Fruit fly (Drosophila melanogaster) whole organism, embryonic: ENCODE data around the gene CG14085.

Experiments used
- Ada2b ChIP-seq: fragments of 200-800 bp; sonication (Bioruptor generic); IDR thresholded peaks from 2 replicates; pipeline ENCODE4 v1.3.6; 2022; ENCODE audit warnings: missing biosample characterization, missing genetic modification characterization
- Atf6 ChIP-seq: fragments of 200-800 bp; sonication (Bioruptor generic); IDR thresholded peaks from 2 replicates; pipeline ENCODE4 v1.3.6; 2022; ENCODE audit warnings: missing biosample characterization, missing genetic modification characterization
- BEAF-32 ChIP-seq: fragments of 200-800 bp; sonication (Bioruptor generic); optimal IDR thresholded peaks from 3 replicates; lab custom pipeline; 2017; ENCODE audit warnings: missing biosample characterization, missing genetic modification characterization, mild to moderate bottlenecking, moderate library complexity, missing genetic modification reagents
- CG11093 ChIP-seq: fragments of 200-800 bp; sonication (Bioruptor generic); IDR thresholded peaks from 3 replicates; pipeline ENCODE4 v1.3.6; 2022; ENCODE audit warnings: missing biosample characterization, missing genetic modification characterization
- CG14710 ChIP-seq: fragments of 200-800 bp; sonication (Bioruptor generic); optimal IDR thresholded peaks from 3 replicates; lab custom pipeline; 2019; ENCODE audit warnings: missing biosample characterization, mild to moderate bottlenecking, missing genetic modification characterization, moderate library complexity
- CG14965 ChIP-seq: fragments of 200-800 bp; sonication (Bioruptor generic); optimal IDR thresholded peaks from 2 replicates; lab custom pipeline; 2016; ENCODE audit warnings: missing biosample characterization, missing genetic modification characterization, borderline replicate concordance
- CG15514 ChIP-seq: fragments of 200-800 bp; sonication (Bioruptor generic); optimal IDR thresholded peaks from 3 replicates; lab custom pipeline; 2017; ENCODE audit warnings: missing biosample characterization, missing genetic modification characterization, mild to moderate bottlenecking, moderate library complexity, missing genetic modification reagents
- CG15601 ChIP-seq: fragments of 200-800 bp; sonication (Bioruptor generic); optimal IDR thresholded peaks from 3 replicates; lab custom pipeline; 2019; ENCODE audit warnings: missing biosample characterization, mild to moderate bottlenecking, missing genetic modification characterization, moderate library complexity
- CG18262 ChIP-seq: fragments of 200-800 bp; optimal IDR thresholded peaks from 3 replicates; lab custom pipeline; 2019; ENCODE audit warnings: missing biosample characterization, mild to moderate bottlenecking, missing genetic modification characterization, moderate library complexity
- CG18599 ChIP-seq: fragments of 200-800 bp; sonication (Bioruptor generic); optimal IDR thresholded peaks from 3 replicates; lab custom pipeline; 2017; ENCODE audit warnings: missing biosample characterization, missing genetic modification characterization, mild to moderate bottlenecking, moderate library complexity, missing genetic modification reagents
- CG2116 ChIP-seq: fragments of 200-800 bp; sonication (Bioruptor generic); optimal IDR thresholded peaks from 3 replicates; lab custom pipeline; 2018; ENCODE audit warnings: missing biosample characterization, mild to moderate bottlenecking, missing genetic modification characterization
- CG2120 ChIP-seq: fragments of 200-800 bp; sonication (Bioruptor generic); optimal IDR thresholded peaks from 3 replicates; lab custom pipeline; 2016; ENCODE audit warnings: missing biosample characterization, missing genetic modification characterization
- CG2678 ChIP-seq: fragments of 200-800 bp; sonication (Bioruptor generic); optimal IDR thresholded peaks from 3 replicates; lab custom pipeline; 2019; ENCODE audit warnings: missing biosample characterization, mild to moderate bottlenecking, missing genetic modification characterization, moderate library complexity
- CG32532 ChIP-seq: fragments of 200-800 bp; sonication (Bioruptor generic); IDR thresholded peaks from 2 replicates; pipeline ENCODE4 v1.3.6; 2022; ENCODE audit warnings: missing biosample characterization, missing genetic modification characterization
- CG33213 ChIP-seq: fragments of 200-800 bp; sonication (Bioruptor generic); optimal IDR thresholded peaks from 3 replicates; lab custom pipeline; 2016; ENCODE audit warnings: missing biosample characterization, missing genetic modification characterization
- CG3726 ChIP-seq: fragments of 200-800 bp; sonication (Bioruptor generic); IDR thresholded peaks from 3 replicates; pipeline ENCODE4, ENCODE4 v1.3.6; 2022; ENCODE audit warnings: missing biosample characterization, missing genetic modification characterization
- CG4730 ChIP-seq: fragments of 200-800 bp; sonication (Bioruptor generic); IDR thresholded peaks from 2 replicates; pipeline ENCODE4 v1.3.6; 2022; ENCODE audit warnings: missing biosample characterization, missing genetic modification characterization
- CG9876 ChIP-seq: fragments of 200-800 bp; sonication (Bioruptor generic); optimal IDR thresholded peaks from 2 replicates; lab custom pipeline; 2016; ENCODE audit warnings: missing biosample characterization, missing genetic modification characterization
- CG9932 ChIP-seq: fragments of 200-800 bp; sonication (Bioruptor generic); IDR thresholded peaks from 2 replicates; pipeline ENCODE4 v1.3.6; 2022; ENCODE audit warnings: missing biosample characterization, missing genetic modification characterization
- Dp ChIP-seq: fragments of 200-800 bp; sonication (Bioruptor generic); optimal IDR thresholded peaks from 2 replicates; lab custom pipeline; 2018; ENCODE audit warnings: missing biosample characterization, mild to moderate bottlenecking, missing genetic modification characterization, moderate library complexity
- Fer3 ChIP-seq: fragments of 200-800 bp; sonication (Bioruptor generic); optimal IDR thresholded peaks from 2 replicates; lab custom pipeline; 2018; ENCODE audit warnings: missing biosample characterization, mild to moderate bottlenecking, missing genetic modification characterization, moderate library complexity
- Meics ChIP-seq: fragments of 200-800 bp; sonication (Bioruptor generic); optimal IDR thresholded peaks from 2 replicates; lab custom pipeline; 2017; ENCODE audit warnings: missing biosample characterization, mild to moderate bottlenecking, missing genetic modification characterization
- Myb ChIP-seq: fragments of 200-800 bp; sonication (Bioruptor generic); optimal IDR thresholded peaks from 2 replicates; lab custom pipeline; 2016; ENCODE audit warnings: missing biosample characterization, missing genetic modification characterization
- Opbp ChIP-seq: fragments of 200-800 bp; sonication (Bioruptor generic); IDR thresholded peaks from 3 replicates; pipeline ENCODE4 v1.3.6; 2022; ENCODE audit warnings: missing biosample characterization, missing genetic modification characterization; ENCODE audit not compliant: partially characterized antibody
- Six4 ChIP-seq: fragments of 200-800 bp; sonication (Bioruptor generic); optimal IDR thresholded peaks from 2 replicates; lab custom pipeline; 2016; ENCODE audit warnings: missing biosample characterization, missing genetic modification characterization
- Tbp ChIP-seq: fragments of >200 bp; optimal IDR thresholded peaks from 2 replicates; lab custom pipeline; 2018; ENCODE audit warnings: missing biosample characterization, missing genetic modification characterization
- ac ChIP-seq: fragments of 200-800 bp; sonication (Bioruptor generic); optimal IDR thresholded peaks from 3 replicates; lab custom pipeline; 2017; ENCODE audit warnings: missing biosample characterization, mild to moderate bottlenecking, missing genetic modification characterization
- al ChIP-seq: fragments of 200-800 bp; sonication (Bioruptor generic); IDR thresholded peaks from 2 replicates; pipeline ENCODE4 v1.3.6; 2022; ENCODE audit warnings: missing biosample characterization, missing genetic modification characterization
- bsh ChIP-seq, 2 experiments: fragments of 200-800 bp; sonication (Bioruptor generic); optimal IDR thresholded peaks; 2 replicates each; lab custom pipeline; 2017 to 2018; ENCODE audit warnings: mild to moderate bottlenecking in 2 of 2, missing biosample characterization in 2 of 2, missing genetic modification characterization in 2 of 2, moderate library complexity in 1 of 2
- chm ChIP-seq: fragments of 200-800 bp; sonication (Bioruptor generic); IDR thresholded peaks from 2 replicates; pipeline ENCODE4 v1.3.6; 2022; ENCODE audit warnings: missing biosample characterization, missing genetic modification characterization
- cwo ChIP-seq: fragments of 200-800 bp; sonication (Bioruptor generic); optimal IDR thresholded peaks from 3 replicates; lab custom pipeline; 2017; ENCODE audit warnings: missing biosample characterization, missing genetic modification characterization, mild to moderate bottlenecking, moderate library complexity, missing genetic modification reagents
- emc ChIP-seq: fragments of 200-800 bp; sonication (Bioruptor generic); optimal IDR thresholded peaks from 2 replicates; lab custom pipeline; 2016; ENCODE audit warnings: missing biosample characterization, missing genetic modification characterization
- hb ChIP-seq: fragments of 200-800 bp; sonication (Bioruptor generic); IDR thresholded peaks from 3 replicates; pipeline ENCODE4 v1.3.6; 2022; ENCODE audit warnings: missing biosample characterization, missing genetic modification characterization; ENCODE audit not compliant: partially characterized antibody
- ind ChIP-seq: fragments of 200-800 bp; sonication (Bioruptor generic); optimal IDR thresholded peaks from 3 replicates; lab custom pipeline; 2016; ENCODE audit warnings: missing biosample characterization, missing genetic modification characterization
- lmd ChIP-seq: fragments of 200-800 bp; sonication (Bioruptor generic); IDR thresholded peaks from 2 replicates; pipeline ENCODE4 v1.3.6; 2022; ENCODE audit warnings: missing biosample characterization, missing genetic modification characterization
- lola ChIP-seq, 3 experiments: fragments of >200 bp in 2 of 3; fragments of 200-800 bp in 1 of 3; sonication (Bioruptor generic) in 1 of 3; optimal IDR thresholded peaks; 2 replicates each; lab custom pipeline; 2017 to 2019; ENCODE audit warnings: missing biosample characterization in 3 of 3, missing genetic modification characterization in 3 of 3, mild to moderate bottlenecking in 1 of 3, moderate library complexity in 1 of 3
- lov ChIP-seq, 2 experiments: fragments of 200-800 bp in 1 of 2; fragments of >200 bp in 1 of 2; sonication (Bioruptor generic) in 1 of 2; IDR thresholded peaks in 1 of 2; optimal IDR thresholded peaks in 1 of 2; 2 replicates in 1 of 2; 3 replicates in 1 of 2; pipeline versions ENCODE4 v1.3.6 to Lab custom; 2017 to 2022; ENCODE audit warnings: missing biosample characterization in 1 of 2, missing genetic modification characterization in 1 of 2
- nmo ChIP-seq: fragments of 200-800 bp; sonication (Bioruptor generic); optimal IDR thresholded peaks from 2 replicates; lab custom pipeline; 2018; ENCODE audit warnings: missing biosample characterization, mild to moderate bottlenecking, missing genetic modification characterization, moderate library complexity
- otp ChIP-seq: fragments of 200-800 bp; sonication (Bioruptor generic); IDR thresholded peaks from 3 replicates; pipeline ENCODE4, ENCODE4 v1.3.6; 2022; ENCODE audit warnings: missing biosample characterization, missing genetic modification characterization
- sc ChIP-seq, 3 experiments: fragments of >200 bp in 2 of 3; fragments of 200-800 bp in 1 of 3; sonication (Bioruptor generic) in 1 of 3; optimal IDR thresholded peaks; 2 replicates in 2 of 3; 3 replicates in 1 of 3; lab custom pipeline; 2017; ENCODE audit warnings: mild to moderate bottlenecking in 1 of 3, missing biosample characterization in 1 of 3, missing genetic modification characterization in 1 of 3, missing genetic modification reagents in 1 of 3
- slou ChIP-seq: fragments of 200-800 bp; sonication (Bioruptor generic); optimal IDR thresholded peaks from 3 replicates; lab custom pipeline; 2016; ENCODE audit warnings: missing biosample characterization, missing genetic modification characterization
- sob ChIP-seq: fragments of 200-800 bp; sonication (Bioruptor generic); IDR thresholded peaks from 2 replicates; pipeline ENCODE4 v1.3.6; 2022; ENCODE audit warnings: missing biosample characterization, missing genetic modification characterization
- tgo ChIP-seq: fragments of 200-800 bp; sonication (Bioruptor generic); IDR thresholded peaks from 3 replicates; pipeline ENCODE4 v1.3.6; 2022; ENCODE audit warnings: missing biosample characterization, missing genetic modification characterization
- tin ChIP-seq: fragments of 200-800 bp; sonication (Bioruptor generic); optimal IDR thresholded peaks from 3 replicates; lab custom pipeline; 2016; ENCODE audit warnings: missing biosample characterization, missing genetic modification characterization
- ttk ChIP-seq: fragments of 200-800 bp; sonication (Bioruptor generic); IDR thresholded peaks from 2 replicates; pipeline ENCODE4 v2.1.2; 2022; ENCODE audit warnings: missing biosample characterization, missing genetic modification characterization
- wor ChIP-seq: fragments of 200-800 bp; sonication (Bioruptor generic); IDR thresholded peaks from 2 replicates; pipeline ENCODE4 v1.3.6; 2022; ENCODE audit warnings: missing biosample characterization, missing genetic modification characterization
- zf30C ChIP-seq: fragments of 200-800 bp; sonication (Bioruptor generic); optimal IDR thresholded peaks from 3 replicates; lab custom pipeline; 2018; ENCODE audit warnings: missing biosample characterization, mild to moderate bottlenecking, missing genetic modification characterization

The CG14085 gene

dm6 chr3L:19251643-19252042 is 17.5 kb upstream of the CG14085 start (continued):
- peak; percentile 28 for TF ChIP-seq cwo
- peak; percentile 20 for TF ChIP-seq CG14710 (tag; lab: Kevin White, UChicago)
- TF ChIP-seq chm: no peak
- no peak for TF ChIP-seq CG33213 (GFP tag; lab: Kevin White, UChicago)
- TF ChIP-seq Meics (GFP tag; lab: Kevin White, UChicago): peak; percentile 33
- peak; percentile 64 for TF ChIP-seq CG2678
- TF ChIP-seq CG18599: peak; percentile 58
- 0 out of 2 replicates have a peak, but pooled peaks have one; percentile 12 for TF ChIP-seq lmd (GFP tag; lab: Robert Waterston, UW)
- peak; percentile 31 for TF ChIP-seq zf30C
- TF ChIP-seq CG15601 (tag; lab: Kevin White, UChicago): peak; percentile 26
- TF ChIP-seq sc (optimal IDR thresholded peaks at IDR 0.05; lab: Kevin White, UChicago): no peak
- TF ChIP-seq sc (GFP tag; optimal IDR thresholded peaks at IDR 0.05; lab: Kevin White, UChicago): peak; percentile 9
- TF ChIP-seq lola (GFP tag; optimal IDR thresholded peaks at IDR 0.05; lab: Kevin White, UChicago): peak in 1 of 3 experiments; percentile 23
- TF ChIP-seq bsh (GFP tag; optimal IDR thresholded peaks at IDR 0.05; lab: Kevin White, UChicago): peak in 1 of 2 experiments; percentile 47
- no peak for TF ChIP-seq ac (GFP tag; lab: Kevin White, UChicago)
- TF ChIP-seq hb (GFP tag; lab: Robert Waterston, UW): no peak
- peak; percentile 50 for TF ChIP-seq CG18262 (tag; lab: Kevin White, UChicago)
- TF ChIP-seq CG15514 (GFP tag; lab: Kevin White, UChicago): peak; percentile 13

dm6 chr3L:19254715-19255428 is 14.3 kb upstream of the CG14085 start, which contains the start of the genes mRpL21 and rept:
mRpL21 (minus strand) TSS chr3L:19255061.
rept (plus strand) TSS chr3L:19255340.
- TF ChIP-seq CG3726 (no peak), BEAF-32 (GFP tag; lab: Kevin White, UChicago) (peak; percentile 45), Myb (GFP tag; lab: Kevin White, UChicago) (peak; percentile 72), Atf6 (GFP tag; lab: Robert Waterston, UW) (peak; percentile 51; the same call in 1 of the 2 replicates), Tbp (peak; percentile 51), CG2120 (peak; percentile 87), al (GFP tag; lab: Robert Waterston, UW) (peak; percentile 26; the same call in 1 of the 2 replicates), CG14965 (GFP tag; lab: Kevin White, UChicago) (no peak), Opbp (no peak), CG9876 (peak; percentile 32), otp (GFP tag; lab: Robert Waterston, UW) (no peak), Fer3 (tag; lab: Kevin White, UChicago) (peak; percentile 24), CG2116 (GFP tag; lab: Kevin White, UChicago) (peak; percentile 65), CG11093 (GFP tag; lab: Robert Waterston, UW) (no peak), slou (no peak), sob (peak; percentile 60), tgo (GFP tag; lab: Robert Waterston, UW) (peak; percentile 36; the same call in 1 of the 3 replicates), tin (GFP tag; lab: Kevin White, UChicago) (peak; percentile 51), emc (GFP tag; lab: Kevin White, UChicago) (no peak), Ada2b (GFP tag; lab: Robert Waterston, UW) (no peak), CG32532 (GFP tag; lab: Robert Waterston, UW) (peak; percentile 42), wor (GFP tag; lab: Robert Waterston, UW) (no peak), CG4730 (GFP tag; lab: Robert Waterston, UW) (no peak), CG9932 (GFP tag; lab: Robert Waterston, UW) (peak; percentile 74), nmo (peak; percentile 70), ind (GFP tag; lab: Kevin White, UChicago) (peak; percentile 57), Dp (GFP tag; lab: Kevin White, UChicago) (peak; percentile 42), lov (optimal IDR thresholded peaks at IDR 0.05; lab: Kevin White, UChicago) (no peak), lov (GFP tag; IDR thresholded peaks at IDR 0.05; lab: Robert Waterston, UW) (no peak), ttk (GFP tag; lab: Robert Waterston, UW) (peak; percentile 5; the same call in 1 of the 2 replicates), Six4 (GFP tag; lab: Kevin White, UChicago) (peak; percentile 18)
